1 fruit fly cellular context compared by ENCODE assay signal in genomic region chr2L:8951184-8951934, dm6.
TF ChIP-seq lines count a peak whose summit lies in the region.

TSS of gene C1GalTA (minus strand) at chr2L:8951216.

TF ChIP-seq in whole organism, embryonic, 481 proteins besides CTCF, POLR2A, EP300 and RAD21 (continued from another document and continues in another):
- peak; percentile 90 for TF ChIP-seq CG5180 (GFP tag; optimal IDR thresholded peaks at IDR 0.05; lab: Kevin White, UChicago)
- TF ChIP-seq D19A (tag; optimal IDR thresholded peaks at IDR 0.05; lab: Kevin White, UChicago): peak; percentile 98
- peak; percentile 96 for TF ChIP-seq Dbx (GFP tag; IDR thresholded peaks at IDR 0.05; lab: Robert Waterston, UW)
- peak; percentile 61 for TF ChIP-seq CG12769 (tag; optimal IDR thresholded peaks at IDR 0.05; lab: Kevin White, UChicago)
- TF ChIP-seq CG1024 (GFP tag; IDR thresholded peaks at IDR 0.05; lab: Robert Waterston, UW): peak; percentile 76
- peak; percentile 88 for TF ChIP-seq CG11560 (tag; IDR thresholded peaks at IDR 0.05; lab: Robert Waterston, UW)
- TF ChIP-seq Aef1 (GFP tag; IDR thresholded peaks at IDR 0.05; lab: Robert Waterston, UW): peak; percentile 91
- TF ChIP-seq CG4424 (GFP tag; optimal IDR thresholded peaks at IDR 0.05; lab: Kevin White, UChicago): peak; percentile 96
- no peak for TF ChIP-seq da (GFP tag; optimal IDR thresholded peaks at IDR 0.05; lab: Kevin White, UChicago)
- peak; percentile 79 for TF ChIP-seq CG18011 (GFP tag; optimal IDR thresholded peaks at IDR 0.05; lab: Kevin White, UChicago)
- peak; percentile 90 for TF ChIP-seq CG10366 (GFP tag; IDR thresholded peaks at IDR 0.05; lab: Robert Waterston, UW)
- TF ChIP-seq rib (GFP tag; IDR thresholded peaks at IDR 0.05; lab: Robert Waterston, UW): peak; percentile 93
- TF ChIP-seq cwo (GFP tag; optimal IDR thresholded peaks at IDR 0.05; lab: Kevin White, UChicago): peak; percentile 98
- TF ChIP-seq Optix (GFP tag; IDR thresholded peaks at IDR 0.05; lab: Robert Waterston, UW): 0 out of 3 replicates have a peak, but pooled peaks have one; percentile 62
- TF ChIP-seq CG11696 (GFP tag; IDR thresholded peaks at IDR 0.05; lab: Robert Waterston, UW): peak; percentile 90
- peak; percentile 64; the same call in 1 of the 2 replicates for TF ChIP-seq dati (GFP tag; IDR thresholded peaks at IDR 0.05; lab: Robert Waterston, UW)
- peak; percentile 55 for TF ChIP-seq dm (GFP tag; optimal IDR thresholded peaks at IDR 0.05; lab: Kevin White, UChicago)
- TF ChIP-seq ems (GFP tag; optimal IDR thresholded peaks at IDR 0.05; lab: Kevin White, UChicago): peak; percentile 64
- peak; percentile 98 for TF ChIP-seq Hand (GFP tag; optimal IDR thresholded peaks at IDR 0.05; lab: Kevin White, UChicago)
- TF ChIP-seq MBD-R2 (GFP tag; IDR thresholded peaks at IDR 0.05; lab: Robert Waterston, UW): peak; percentile 61; the same call in 1 of the 2 replicates
- TF ChIP-seq CG11723 (GFP tag; optimal IDR thresholded peaks at IDR 0.05; lab: Kevin White, UChicago): peak; percentile 89
- peak; percentile 97 for TF ChIP-seq trem (tag; optimal IDR thresholded peaks at IDR 0.05; lab: Kevin White, UChicago)
- peak; percentile 96 for TF ChIP-seq CG2875 (GFP tag; optimal IDR thresholded peaks at IDR 0.05; lab: Kevin White, UChicago)
- peak; percentile 94 for TF ChIP-seq slou (GFP tag; optimal IDR thresholded peaks at IDR 0.05; lab: Kevin White, UChicago)
- peak; percentile 89 for TF ChIP-seq jigr1 (GFP tag; IDR thresholded peaks at IDR 0.05; lab: Robert Waterston, UW)
- peak; percentile 97 for TF ChIP-seq CG9437 (GFP tag; optimal IDR thresholded peaks at IDR 0.05; lab: Kevin White, UChicago)
- peak; percentile 68; the same call in 1 of the 3 replicates for TF ChIP-seq otp (GFP tag; IDR thresholded peaks at IDR 0.05; lab: Robert Waterston, UW)
- TF ChIP-seq CG7357 (GFP tag; IDR thresholded peaks at IDR 0.05; lab: Robert Waterston, UW): peak; percentile 91
- no peak for TF ChIP-seq CG6791 (GFP tag; IDR thresholded peaks at IDR 0.05; lab: Robert Waterston, UW; ENCODE audit: partially characterized antibody)
- peak; percentile 99 for TF ChIP-seq grau (tag; optimal IDR thresholded peaks at IDR 0.05; lab: Kevin White, UChicago)
- peak; percentile 37 for TF ChIP-seq CG7786 (GFP tag; optimal IDR thresholded peaks at IDR 0.05; lab: Kevin White, UChicago)
- peak; percentile 94 for TF ChIP-seq CG32772 (GFP tag; IDR thresholded peaks at IDR 0.05; lab: Robert Waterston, UW)
- peak; percentile 94 for TF ChIP-seq HLH3B (GFP tag; IDR thresholded peaks at IDR 0.05; lab: Robert Waterston, UW)
- TF ChIP-seq Dref (GFP tag; IDR thresholded peaks at IDR 0.05; lab: Robert Waterston, UW): no peak
- TF ChIP-seq lmd (GFP tag; IDR thresholded peaks at IDR 0.05; lab: Robert Waterston, UW): peak; percentile 97
- TF ChIP-seq pita (GFP tag; optimal IDR thresholded peaks at IDR 0.05; lab: Kevin White, UChicago): no peak
- TF ChIP-seq Fer2 (tag; optimal IDR thresholded peaks at IDR 0.05; lab: Kevin White, UChicago): peak; percentile 95
- TF ChIP-seq CG1233 (GFP tag; optimal IDR thresholded peaks at IDR 0.05; lab: Kevin White, UChicago): peak; percentile 98
- TF ChIP-seq CG18599 (GFP tag; optimal IDR thresholded peaks at IDR 0.05; lab: Kevin White, UChicago): peak; percentile 99
- peak; percentile 35 for TF ChIP-seq CG15073 (GFP tag; optimal IDR thresholded peaks at IDR 0.05; lab: Kevin White, UChicago)
- TF ChIP-seq fu2 (GFP tag; optimal IDR thresholded peaks at IDR 0.05; lab: Kevin White, UChicago): no peak
- peak; percentile 90 for TF ChIP-seq ap (GFP tag; IDR thresholded peaks at IDR 0.05; lab: Robert Waterston, UW)
- peak; percentile 91 for TF ChIP-seq cato (GFP tag; optimal IDR thresholded peaks at IDR 0.05; lab: Kevin White, UChicago; ENCODE audit: borderline replicate concordance)
- peak; percentile 92 for TF ChIP-seq Nf-YC (tag; optimal IDR thresholded peaks at IDR 0.05; lab: Kevin White, UChicago)
- TF ChIP-seq CG2116 (GFP tag; optimal IDR thresholded peaks at IDR 0.05; lab: Kevin White, UChicago): peak; percentile 84
- TF ChIP-seq CG14965 (GFP tag; optimal IDR thresholded peaks at IDR 0.05; lab: Kevin White, UChicago; ENCODE audit: borderline replicate concordance): no peak
- peak; percentile 26 for TF ChIP-seq CG10565 (GFP tag; optimal IDR thresholded peaks at IDR 0.05; lab: Kevin White, UChicago)
- TF ChIP-seq CG16863 (GFP tag; optimal IDR thresholded peaks at IDR 0.05; lab: Kevin White, UChicago): peak; percentile 56
- TF ChIP-seq lola (GFP tag; optimal IDR thresholded peaks at IDR 0.05; lab: Kevin White, UChicago): peak in 1 of 3 experiments; percentile 98
- TF ChIP-seq Trl (optimal IDR thresholded peaks at IDR 0.05; lab: Kevin White, UChicago): peak; percentile 79 to 92
- TF ChIP-seq Trl (GFP tag; optimal IDR thresholded peaks at IDR 0.05; lab: Kevin White, UChicago): peak; percentile 67
- TF ChIP-seq gcm (GFP tag; optimal IDR thresholded peaks at IDR 0.05; lab: Kevin White, UChicago): peak; percentile 99
- peak; percentile 31 for TF ChIP-seq Bdp1 (GFP tag; optimal IDR thresholded peaks at IDR 0.05; lab: Kevin White, UChicago)
- no peak for TF ChIP-seq hb (GFP tag; IDR thresholded peaks at IDR 0.05; lab: Robert Waterston, UW; ENCODE audit: partially characterized antibody)
- peak; percentile 96 for TF ChIP-seq CG4328 (GFP tag; optimal IDR thresholded peaks at IDR 0.05; lab: Kevin White, UChicago)
- TF ChIP-seq ham (GFP tag; IDR thresholded peaks at IDR 0.05; lab: Robert Waterston, UW): peak; percentile 86
- peak; percentile 79 for TF ChIP-seq Hsf (GFP tag; optimal IDR thresholded peaks at IDR 0.05; lab: Kevin White, UChicago)
- TF ChIP-seq jing (GFP tag; optimal IDR thresholded peaks at IDR 0.05; lab: Kevin White, UChicago): peak; percentile 67
- peak; percentile 95 for TF ChIP-seq kah (GFP tag; optimal IDR thresholded peaks at IDR 0.05; lab: Kevin White, UChicago)
- TF ChIP-seq CG11247 (GFP tag; IDR thresholded peaks at IDR 0.05; lab: Robert Waterston, UW): peak; percentile 93
- peak; percentile 99 for TF ChIP-seq CG9727 (GFP tag; optimal IDR thresholded peaks at IDR 0.05; lab: Kevin White, UChicago)
- TF ChIP-seq inv (GFP tag; IDR thresholded peaks at IDR 0.05; lab: Robert Waterston, UW; ENCODE audit: partially characterized antibody): no peak
- TF ChIP-seq NC2β (GFP tag; optimal IDR thresholded peaks at IDR 0.05; lab: Kevin White, UChicago): no peak
- no peak for TF ChIP-seq CG2129 (GFP tag; IDR thresholded peaks at IDR 0.05; lab: Robert Waterston, UW; ENCODE audit: partially characterized antibody)
- no peak for TF ChIP-seq CG42726 (GFP tag; IDR thresholded peaks at IDR 0.05; lab: Robert Waterston, UW; ENCODE audit: partially characterized antibody)
- peak; percentile 98 for TF ChIP-seq CG6689 (GFP tag; IDR thresholded peaks at IDR 0.05; lab: Robert Waterston, UW)
- peak; percentile 96 for TF ChIP-seq sim (GFP tag; IDR thresholded peaks at IDR 0.05; lab: Robert Waterston, UW)
- TF ChIP-seq Dll (GFP tag; IDR thresholded peaks at IDR 0.05; lab: Robert Waterston, UW; ENCODE audit: partially characterized antibody): no peak
- TF ChIP-seq mld (GFP tag; IDR thresholded peaks at IDR 0.05; lab: Robert Waterston, UW; ENCODE audit: partially characterized antibody): no peak
- TF ChIP-seq salm (tag; optimal IDR thresholded peaks at IDR 0.05; lab: Kevin White, UChicago): peak; percentile 98
- peak; percentile 86 for TF ChIP-seq CG10274 (GFP tag; optimal IDR thresholded peaks at IDR 0.05; lab: Kevin White, UChicago)
- TF ChIP-seq her (GFP tag; optimal IDR thresholded peaks at IDR 0.05; lab: Kevin White, UChicago): peak; percentile 25
- peak; percentile 99 for TF ChIP-seq CG15269 (tag; optimal IDR thresholded peaks at IDR 0.05; lab: Kevin White, UChicago)
- peak; percentile 99 for TF ChIP-seq CG7556 (GFP tag; optimal IDR thresholded peaks at IDR 0.05; lab: Kevin White, UChicago)
- peak; percentile 99 for TF ChIP-seq phol (tag; optimal IDR thresholded peaks at IDR 0.05; lab: Kevin White, UChicago)
- peak; percentile 90 for TF ChIP-seq Max (GFP tag; optimal IDR thresholded peaks at IDR 0.05; lab: Kevin White, UChicago)
- peak; percentile 94 for TF ChIP-seq CG9817 (tag; optimal IDR thresholded peaks at IDR 0.05; lab: Kevin White, UChicago)
- TF ChIP-seq CG7928 (GFP tag; optimal IDR thresholded peaks at IDR 0.05; lab: Kevin White, UChicago): peak; percentile 75
- TF ChIP-seq crol (GFP tag; IDR thresholded peaks at IDR 0.05; lab: Robert Waterston, UW): peak; percentile 68
- no peak for TF ChIP-seq HLHmδ (GFP tag; optimal IDR thresholded peaks at IDR 0.05; lab: Kevin White, UChicago)
- no peak for TF ChIP-seq BEAF-32 (GFP tag; optimal IDR thresholded peaks at IDR 0.05; lab: Kevin White, UChicago)
- TF ChIP-seq Abd-B (GFP tag; optimal IDR thresholded peaks at IDR 0.05; lab: Kevin White, UChicago): peak; percentile 97
- TF ChIP-seq CG10462 (GFP tag; optimal IDR thresholded peaks at IDR 0.05; lab: Kevin White, UChicago): peak; percentile 90
- peak; percentile 94 for TF ChIP-seq B-H2 (GFP tag; optimal IDR thresholded peaks at IDR 0.05; lab: Kevin White, UChicago)
- TF ChIP-seq ash1 (GFP tag; optimal IDR thresholded peaks at IDR 0.05; lab: Kevin White, UChicago): no peak
- peak; percentile 92 for TF ChIP-seq NfI (GFP tag; optimal IDR thresholded peaks at IDR 0.05; lab: Kevin White, UChicago)
- TF ChIP-seq CG2678 (tag; optimal IDR thresholded peaks at IDR 0.05; lab: Kevin White, UChicago): peak; percentile 100
- peak; percentile 97 for TF ChIP-seq CG32532 (GFP tag; IDR thresholded peaks at IDR 0.05; lab: Robert Waterston, UW)
- no peak for TF ChIP-seq sr (GFP tag; IDR thresholded peaks at IDR 0.05; lab: Robert Waterston, UW)
- TF ChIP-seq CG13424 (tag; optimal IDR thresholded peaks at IDR 0.05; lab: Kevin White, UChicago): peak; percentile 99
- TF ChIP-seq CG18476 (GFP tag; optimal IDR thresholded peaks at IDR 0.05; lab: Kevin White, UChicago): peak; percentile 87
- peak; percentile 72 for TF ChIP-seq CG10959 (GFP tag; IDR thresholded peaks at IDR 0.05; lab: Robert Waterston, UW)
- peak; percentile 92 for TF ChIP-seq esg (GFP tag; conservative IDR thresholded peaks at IDR 0.05; lab: Robert Waterston, UW)
- TF ChIP-seq CG18619 (GFP tag; optimal IDR thresholded peaks at IDR 0.05; lab: Kevin White, UChicago): peak; percentile 96
- TF ChIP-seq pan (optimal IDR thresholded peaks at IDR 0.05; lab: Kevin White, UChicago): no peak
- peak in 1 of 2 experiments; percentile 97 for TF ChIP-seq pan (GFP tag; optimal IDR thresholded peaks at IDR 0.05 in 1 of 2, IDR thresholded peaks at IDR 0.05 in 1 of 2)
- peak; percentile 57 for TF ChIP-seq Mes4 (GFP tag; optimal IDR thresholded peaks at IDR 0.05; lab: Kevin White, UChicago)
- peak; percentile 98 for TF ChIP-seq CG3281 (GFP tag; optimal IDR thresholded peaks at IDR 0.05; lab: Kevin White, UChicago)
- TF ChIP-seq h (optimal IDR thresholded peaks at IDR 0.05; lab: Kevin White, UChicago): no peak
- peak; percentile 100 for TF ChIP-seq CG18262 (tag; optimal IDR thresholded peaks at IDR 0.05; lab: Kevin White, UChicago)
- peak; percentile 79 for TF ChIP-seq CG14050 (GFP tag; IDR thresholded peaks at IDR 0.05; lab: Robert Waterston, UW)
- peak; percentile 94 for TF ChIP-seq CG16815 (GFP tag; optimal IDR thresholded peaks at IDR 0.05; lab: Kevin White, UChicago)
- TF ChIP-seq fd102C (GFP tag; optimal IDR thresholded peaks at IDR 0.05; lab: Kevin White, UChicago): no peak
- TF ChIP-seq crp (GFP tag; optimal IDR thresholded peaks at IDR 0.05; lab: Kevin White, UChicago): peak in 1 of 2 experiments; percentile 66
- TF ChIP-seq ro (GFP tag; IDR thresholded peaks at IDR 0.05; lab: Robert Waterston, UW): peak; percentile 93
- TF ChIP-seq zf30C (GFP tag; optimal IDR thresholded peaks at IDR 0.05; lab: Kevin White, UChicago): peak; percentile 96
- no peak for TF ChIP-seq p53 (GFP tag; optimal IDR thresholded peaks at IDR 0.05; lab: Kevin White, UChicago)
- TF ChIP-seq Sry-β (GFP tag; optimal IDR thresholded peaks at IDR 0.05; lab: Kevin White, UChicago): peak; percentile 59
- TF ChIP-seq aop (GFP tag; IDR thresholded peaks at IDR 0.05; lab: Robert Waterston, UW): no peak
- TF ChIP-seq z (GFP tag; IDR thresholded peaks at IDR 0.05; lab: Robert Waterston, UW): no peak
- peak; percentile 94 for TF ChIP-seq Rfx (GFP tag; IDR thresholded peaks at IDR 0.05; lab: Robert Waterston, UW)
- peak; percentile 90 for TF ChIP-seq wor (GFP tag; IDR thresholded peaks at IDR 0.05; lab: Robert Waterston, UW)
- peak; percentile 98 for TF ChIP-seq lab (GFP tag; optimal IDR thresholded peaks at IDR 0.05; lab: Kevin White, UChicago)
- TF ChIP-seq bbx (GFP tag; IDR thresholded peaks at IDR 0.05; lab: Robert Waterston, UW; ENCODE audit: partially characterized antibody): no peak
- TF ChIP-seq Opbp (GFP tag; IDR thresholded peaks at IDR 0.05; lab: Robert Waterston, UW; ENCODE audit: partially characterized antibody): no peak
- peak; percentile 96 for TF ChIP-seq CG17328 (GFP tag; IDR thresholded peaks at IDR 0.05; lab: Robert Waterston, UW)
- TF ChIP-seq Oli (tag; optimal IDR thresholded peaks at IDR 0.05; lab: Kevin White, UChicago): peak; percentile 98
- peak; percentile 98 for TF ChIP-seq Blimp-1 (GFP tag; optimal IDR thresholded peaks at IDR 0.05; lab: Kevin White, UChicago)
- TF ChIP-seq CG2120 (GFP tag; optimal IDR thresholded peaks at IDR 0.05; lab: Kevin White, UChicago): peak; percentile 89
- peak; percentile 22 for TF ChIP-seq ab (GFP tag; optimal IDR thresholded peaks at IDR 0.05; lab: Kevin White, UChicago)
- peak; percentile 96 for TF ChIP-seq CG6813 (GFP tag; optimal IDR thresholded peaks at IDR 0.05; lab: Kevin White, UChicago)
- TF ChIP-seq CG17912 (GFP tag; optimal IDR thresholded peaks at IDR 0.05; lab: Kevin White, UChicago): peak; percentile 61
- peak; percentile 93 for TF ChIP-seq gsb (GFP tag; IDR thresholded peaks at IDR 0.05; lab: Robert Waterston, UW)
- peak; percentile 90 for TF ChIP-seq Vsx1 (GFP tag; optimal IDR thresholded peaks at IDR 0.05; lab: Kevin White, UChicago)
- TF ChIP-seq CG7839 (tag; optimal IDR thresholded peaks at IDR 0.05; lab: Kevin White, UChicago): peak; percentile 99
- peak; percentile 99 for TF ChIP-seq CG14710 (tag; optimal IDR thresholded peaks at IDR 0.05; lab: Kevin White, UChicago)
- TF ChIP-seq Dp (GFP tag; optimal IDR thresholded peaks at IDR 0.05; lab: Kevin White, UChicago): peak; percentile 35
- peak; percentile 94 for TF ChIP-seq Ets65A (GFP tag; lab: Kevin White, UChicago)
- peak; percentile 98 for TF ChIP-seq CG12299 (tag; optimal IDR thresholded peaks at IDR 0.05; lab: Kevin White, UChicago)
- peak; percentile 86 for TF ChIP-seq bowl (GFP tag; IDR thresholded peaks at IDR 0.05; lab: Robert Waterston, UW)
- TF ChIP-seq run (tag; optimal IDR thresholded peaks at IDR 0.05; lab: Kevin White, UChicago): peak; percentile 97
